Worm (Caenorhabditis elegans): ENCODE data around the gene cdc-25.2.

DNA sequence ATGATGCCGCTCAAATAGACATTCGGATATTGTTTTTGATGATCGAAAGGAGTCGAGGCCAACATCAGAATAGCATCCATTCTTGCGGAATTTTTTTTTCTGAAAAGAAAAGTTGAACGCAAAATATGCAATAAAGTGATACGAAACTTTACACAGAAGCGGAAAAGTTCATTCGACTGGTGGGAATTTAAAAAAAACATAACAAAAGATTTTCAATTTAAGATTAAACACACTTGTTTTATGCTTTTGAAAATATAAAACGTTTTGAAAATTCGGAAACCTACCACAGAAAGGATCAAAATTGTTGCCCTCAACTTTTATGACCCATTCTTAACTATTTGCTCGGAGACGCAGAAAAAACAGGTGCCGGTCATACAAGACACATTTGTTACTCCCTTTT is 29.9 kb upstream of the cdc-25.2 start, which contains the start of gene K02H11.9:
- TF ChIP-seq mep-1 (tag; optimal IDR thresholded peaks at IDR 0.05) (no peak), snpc-4 (tag; optimal IDR thresholded peaks at IDR 0.05) (no peak), elt-3 (tag; optimal IDR thresholded peaks at IDR 0.05) (no peak), sptf-1 (tag; optimal IDR thresholded peaks at IDR 0.05) (no peak), lsy-2 (tag; optimal IDR thresholded peaks at IDR 0.05) (no peak), ztf-11 (tag; optimal IDR thresholded peaks at IDR 0.05) (no peak), nhr-76 (tag; optimal IDR thresholded peaks at IDR 0.05) (no peak), lin-32 (GFP tag; optimal IDR thresholded peaks at IDR 0.05) (no peak), pha-4 (tag; optimal IDR thresholded peaks at IDR 0.05) (no peak), mab-5 (tag; optimal IDR thresholded peaks at IDR 0.05) (no peak), unc-62 (GFP tag; optimal IDR thresholded peaks at IDR 0.05) (no peak), nhr-12 (tag; optimal IDR thresholded peaks at IDR 0.05) (no peak), unc-39 (tag; optimal IDR thresholded peaks at IDR 0.05) (no peak), bed-3 (GFP tag; optimal IDR thresholded peaks at IDR 0.05) (no peak)

Data from whole organism, mixed stage, embryonic.